Fruit fly (Drosophila melanogaster): ENCODE measurements around the gene CG33298.

DNA sequence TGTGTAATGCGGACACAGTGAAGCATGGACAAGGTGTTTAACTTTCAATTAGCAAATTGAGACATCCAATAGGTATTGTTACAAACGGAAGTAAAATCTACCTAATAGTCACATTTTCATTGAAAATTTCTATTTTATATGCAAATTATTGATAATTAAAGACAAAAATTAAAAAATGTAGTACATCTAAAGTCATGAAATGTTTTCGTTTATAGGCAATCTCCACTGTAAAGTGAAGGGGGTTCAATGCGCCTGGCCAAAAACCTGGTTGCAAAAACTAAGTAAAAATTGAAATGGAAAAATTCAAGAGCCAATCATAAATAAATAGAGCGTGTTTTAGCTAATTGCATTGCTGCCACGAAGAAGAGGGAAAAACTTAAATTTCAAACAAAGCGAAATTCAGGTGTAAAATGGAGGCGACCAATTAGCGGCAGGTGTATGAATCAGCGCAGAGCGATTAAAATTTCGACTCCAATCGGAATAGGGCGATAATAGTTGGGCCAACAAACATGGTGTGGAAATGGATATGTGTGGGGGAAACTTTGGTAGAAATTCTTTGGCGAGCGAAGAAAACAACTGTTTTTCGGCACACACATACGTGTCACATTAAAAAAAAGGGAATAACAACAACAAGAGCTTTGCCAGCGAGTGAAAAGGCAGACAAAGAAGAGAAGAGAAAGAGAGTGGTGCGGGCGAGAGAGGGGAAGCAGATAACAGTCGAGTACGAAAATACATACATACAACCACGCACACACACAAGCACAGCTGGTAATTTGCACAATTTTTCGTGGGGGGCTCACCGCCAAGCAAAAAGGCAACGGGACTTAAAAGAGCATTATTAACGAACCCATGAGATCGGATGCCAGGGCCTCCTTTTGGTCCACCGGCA lies 1.7 kb upstream of the CG33298 start:
- TF ChIP-seq CG33017 (tag; optimal IDR thresholded peaks at IDR 0.05) (no peak), ovo (GFP tag; optimal IDR thresholded peaks at IDR 0.05) (peak; percentile 18), cnc (optimal IDR thresholded peaks at IDR 0.05) (no peak), Clk (GFP tag; optimal IDR thresholded peaks at IDR 0.05) (no peak), CG7045 (GFP tag; optimal IDR thresholded peaks at IDR 0.05) (peak; percentile 22), CG1620 (GFP tag; optimal IDR thresholded peaks at IDR 0.05) (no peak)

Data from whole organism, adult.